Worm (Caenorhabditis elegans): ENCODE results near the gene fbxa-25.

DNA sequence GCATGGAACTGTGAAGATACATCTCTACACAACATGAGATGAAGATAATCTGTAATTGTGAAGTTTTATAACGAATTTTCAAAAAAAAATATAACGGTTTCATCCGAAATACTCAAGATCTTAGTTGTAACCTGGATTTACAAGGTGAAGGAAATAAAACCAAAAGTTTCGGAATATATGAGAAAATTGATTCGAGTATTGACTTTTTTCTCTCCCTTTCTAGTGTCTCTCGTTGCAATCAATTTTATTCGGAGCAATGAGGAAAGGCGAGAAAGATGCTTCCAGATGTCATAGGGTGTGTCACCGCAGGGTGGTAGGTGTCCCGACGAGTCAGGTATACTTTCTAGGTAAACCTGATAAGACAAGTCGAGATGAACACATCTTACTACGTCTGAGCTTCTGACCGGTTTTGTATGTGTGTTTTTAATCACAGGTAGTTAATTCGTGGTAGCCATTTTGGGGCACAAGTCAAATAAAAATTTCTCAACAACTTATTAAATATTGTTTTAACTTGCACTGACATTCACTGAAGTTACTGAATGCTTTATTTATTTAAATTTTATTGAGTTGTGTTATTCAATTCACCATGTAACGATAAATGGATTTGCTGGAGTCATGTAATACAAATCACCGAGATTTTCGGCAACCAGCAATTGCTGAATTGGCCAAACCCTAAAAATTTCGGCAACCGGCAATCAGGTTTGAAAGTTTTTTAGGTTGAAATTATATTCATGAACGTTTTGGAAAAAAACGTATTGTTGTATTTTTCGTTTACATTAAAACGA lies 39.2 kb upstream of the fbxa-25 start, which contains the start of gene pals-20:
- TF ChIP-seq egl-18 (GFP tag; IDR thresholded peaks at IDR 0.05) (no peak), ama-1 (optimal IDR thresholded peaks at IDR 0.05) (no peak), ama-1 (GFP tag; optimal IDR thresholded peaks at IDR 0.05) (no peak)
